Worm (Caenorhabditis elegans): ENCODE measurements around the gene D2096.9.

ce11 chrIV:8420961-8421360, 38.4 kb upstream of the D2096.9 start, which contains the start of gene M116.5:
- no peak for TF ChIP-seq skn-1 (tag; optimal IDR thresholded peaks at IDR 0.05)
- TF ChIP-seq nhr-237 (tag; optimal IDR thresholded peaks at IDR 0.05): no peak
- TF ChIP-seq nfya-1 (tag; optimal IDR thresholded peaks at IDR 0.05; ENCODE audit: insufficient read depth): no peak
- no peak for TF ChIP-seq fkh-10 (GFP tag; optimal IDR thresholded peaks at IDR 0.05)
- no peak for TF ChIP-seq ceh-9 (tag; optimal IDR thresholded peaks at IDR 0.05)
- no peak for TF ChIP-seq unc-62 (GFP tag; optimal IDR thresholded peaks at IDR 0.05)
- no peak for TF ChIP-seq R02D3.7 (tag; optimal IDR thresholded peaks at IDR 0.05)
- TF ChIP-seq ztf-4 (tag; optimal IDR thresholded peaks at IDR 0.05): no peak
- TF ChIP-seq nhr-76 (tag; optimal IDR thresholded peaks at IDR 0.05): no peak
- no peak for TF ChIP-seq zag-1 (tag; optimal IDR thresholded peaks at IDR 0.05)
- no peak for TF ChIP-seq egl-27 (tag; optimal IDR thresholded peaks at IDR 0.05)

All from whole organism, L3 larva.